Worm (Caenorhabditis elegans): ENCODE results near the gene pus-1.

ce11 chrV:16800484-16800883 is 5.7 kb upstream of the pus-1 start:
- TF ChIP-seq cog-1 (tag; optimal IDR thresholded peaks at IDR 0.05) (no peak), tab-1 (GFP tag; IDR thresholded peaks at IDR 0.05) (no peak), med-1 (GFP tag; optimal IDR thresholded peaks at IDR 0.05; ENCODE audit: insufficient read depth) (no peak), flt-1 (GFP tag; IDR thresholded peaks at IDR 0.05) (no peak), ztf-29 (GFP tag; IDR thresholded peaks at IDR 0.05) (no peak), klf-2 (GFP tag; conservative IDR thresholded peaks at IDR 0.05) (no peak)
